Worm (Caenorhabditis elegans) whole organism, L4 larva: ENCODE measurements around the gene dpl-1.

Experiments
- F10B5.3 ChIP-seq: sonication (generic microtip); optimal IDR thresholded peaks from 2 replicates; lab custom pipeline; 2016; ENCODE audit warnings: mild to moderate bottlenecking, missing genetic modification characterization, missing compliant biosample characterization
- R02D3.7 ChIP-seq: fragments of 150-350 bp; sonication (generic microtip); optimal IDR thresholded peaks from 3 replicates; lab custom pipeline; 2014; ENCODE audit warnings: missing biosample characterization, missing genetic modification characterization
- fos-1 ChIP-seq: fragments of 150-350 bp; optimal IDR thresholded peaks from 2 replicates; lab custom pipeline; 2014; ENCODE audit warnings: missing biosample characterization, missing genetic modification characterization
- lir-3 ChIP-seq: sonication (generic microtip); optimal IDR thresholded peaks from 2 replicates; lab custom pipeline; 2016; ENCODE audit warnings: mild to moderate bottlenecking, missing genetic modification characterization, missing compliant biosample characterization
- nhr-237 ChIP-seq: sonication (generic microtip); optimal IDR thresholded peaks from 2 replicates; lab custom pipeline; 2017; ENCODE audit warnings: missing biosample characterization, missing genetic modification characterization
- nhr-76 ChIP-seq: fragments of 150-350 bp; optimal IDR thresholded peaks from 2 replicates; lab custom pipeline; 2014; ENCODE audit warnings: missing biosample characterization, missing genetic modification characterization
- pha-4 ChIP-seq, 2 experiments: fragments of 150-350 bp in 1 of 2; fragments of 200-800 bp in 1 of 2; sonication (Bioruptor generic) in 1 of 2; IDR thresholded peaks in 1 of 2; optimal IDR thresholded peaks in 1 of 2; 2 replicates each; pipeline versions ENCODE4 v1.3.6 to Lab custom; 2014 to 2022; ENCODE audit warnings: missing genetic modification characterization in 2 of 2, missing genetic modification reagents in 2 of 2, missing biosample characterization in 1 of 2, missing compliant biosample characterization in 1 of 2
- pqm-1 ChIP-seq: sonication (generic microtip); optimal IDR thresholded peaks from 2 replicates; lab custom pipeline; 2017; ENCODE audit warnings: missing biosample characterization, missing genetic modification characterization
- zag-1 ChIP-seq: fragments of 150-350 bp; optimal IDR thresholded peaks from 2 replicates; lab custom pipeline; 2014; ENCODE audit warnings: missing biosample characterization, missing genetic modification characterization

DNA sequence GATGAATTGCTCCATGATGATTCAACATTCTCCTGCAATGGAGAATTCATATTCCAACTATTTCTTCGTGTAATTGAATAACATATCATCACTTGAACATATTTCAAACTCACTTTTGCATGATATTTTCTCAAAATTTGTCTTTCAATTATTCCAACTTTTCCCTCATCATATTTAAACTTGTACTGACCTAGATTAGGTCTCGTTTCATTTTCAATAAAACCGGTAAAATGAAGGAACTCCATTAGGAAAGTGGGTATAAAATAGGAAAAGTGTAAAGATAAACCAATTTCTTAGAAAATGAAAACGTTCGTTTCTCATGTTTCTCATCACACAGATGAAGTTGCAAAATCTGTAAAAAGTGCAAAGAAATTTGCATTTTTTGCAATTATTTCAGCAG, 17.5 kb upstream of the dpl-1 start, which contains the start of gene col-78:
- TF ChIP-seq nhr-237 (tag; lab: Kevin White, UChicago) = no peak
- TF ChIP-seq zag-1 (tag; lab: Kevin White, UChicago) = no peak
- no peak for TF ChIP-seq pqm-1 (tag; lab: Kevin White, UChicago)
- TF ChIP-seq pha-4 (GFP tag; IDR thresholded peaks at IDR 0.05; lab: Robert Waterston, UW) = no peak
- TF ChIP-seq pha-4 (tag; optimal IDR thresholded peaks at IDR 0.05; lab: Kevin White, UChicago) = no peak
- no peak for TF ChIP-seq fos-1 (tag; lab: Kevin White, UChicago)
- TF ChIP-seq F10B5.3 (tag; lab: Kevin White, UChicago) = no peak
- TF ChIP-seq nhr-76 (tag; lab: Kevin White, UChicago) = no peak
- no peak for TF ChIP-seq lir-3 (tag; lab: Kevin White, UChicago)
- TF ChIP-seq R02D3.7 = no peak
